Worm (Caenorhabditis elegans) whole organism, L2 larva: ENCODE data around the gene sod-3.

Experiments used
- C34F6.9 ChIP-seq: fragments of 150-350 bp; optimal IDR thresholded peaks from 2 replicates; lab custom pipeline; 2014; ENCODE audit warnings: missing biosample characterization, missing genetic modification characterization
- F13H6.1 ChIP-seq: sonication (generic microtip); optimal IDR thresholded peaks from 2 replicates; lab custom pipeline; 2016; ENCODE audit warnings: missing genetic modification characterization, missing compliant biosample characterization
- R02D3.7 ChIP-seq: fragments of 150-350 bp; optimal IDR thresholded peaks from 2 replicates; lab custom pipeline; 2014; ENCODE audit warnings: missing biosample characterization, missing genetic modification characterization
- aly-2 ChIP-seq: fragments of 150-350 bp; optimal IDR thresholded peaks from 2 replicates; lab custom pipeline; 2014; ENCODE audit warnings: missing biosample characterization, missing genetic modification characterization
- ama-1 ChIP-seq: fragments of 150-350 bp; optimal IDR thresholded peaks from 2 replicates; lab custom pipeline; 2018; ENCODE audit warnings: inconsistent platforms
- blmp-1 ChIP-seq: sonication (generic microtip); optimal IDR thresholded peaks from 2 replicates; lab custom pipeline; 2017; ENCODE audit warnings: missing genetic modification characterization, mild to moderate bottlenecking, missing compliant biosample characterization, antibody characterized with exemption, moderate library complexity; ENCODE audit not compliant: insufficient read depth
- ceh-16 ChIP-seq: fragments of 150-350 bp; optimal IDR thresholded peaks from 2 replicates; lab custom pipeline; 2014; ENCODE audit warnings: missing biosample characterization, missing genetic modification characterization
- ceh-82 ChIP-seq: fragments of 150-350 bp; optimal IDR thresholded peaks from 2 replicates; lab custom pipeline; 2014; ENCODE audit warnings: missing biosample characterization, missing genetic modification characterization
- crh-2 ChIP-seq: sonication (generic microtip); optimal IDR thresholded peaks from 2 replicates; lab custom pipeline; 2017; ENCODE audit warnings: missing biosample characterization, missing genetic modification characterization
- dmd-4 ChIP-seq: sonication (generic microtip); optimal IDR thresholded peaks from 2 replicates; lab custom pipeline; 2017; ENCODE audit warnings: missing biosample characterization, missing genetic modification characterization
- elt-3 ChIP-seq: sonication (generic microtip); optimal IDR thresholded peaks from 2 replicates; lab custom pipeline; 2017; ENCODE audit warnings: missing biosample characterization, missing genetic modification characterization
- fos-1 ChIP-seq: fragments of 150-350 bp; optimal IDR thresholded peaks from 2 replicates; lab custom pipeline; 2014; ENCODE audit warnings: missing biosample characterization, missing genetic modification characterization
- gmeb-1 ChIP-seq: fragments of 150-350 bp; optimal IDR thresholded peaks from 2 replicates; lab custom pipeline; 2014; ENCODE audit warnings: missing biosample characterization, missing genetic modification characterization
- lin-13 ChIP-seq: fragments of 150-350 bp; optimal IDR thresholded peaks from 2 replicates; lab custom pipeline; 2014; ENCODE audit warnings: missing biosample characterization, missing genetic modification reagents, missing genetic modification characterization
- lin-39 ChIP-seq: fragments of 150-350 bp; optimal IDR thresholded peaks from 2 replicates; lab custom pipeline; 2014; ENCODE audit warnings: missing biosample characterization, missing genetic modification reagents, missing genetic modification characterization
- mbf-1 ChIP-seq: sonication (generic microtip); optimal IDR thresholded peaks from 2 replicates; lab custom pipeline; 2017; ENCODE audit warnings: missing biosample characterization, missing genetic modification characterization
- nhr-12 ChIP-seq: fragments of 150-350 bp; optimal IDR thresholded peaks from 2 replicates; lab custom pipeline; 2014; ENCODE audit warnings: missing biosample characterization, missing genetic modification characterization
- nhr-129 ChIP-seq: fragments of 150-350 bp; optimal IDR thresholded peaks from 2 replicates; lab custom pipeline; 2014; ENCODE audit warnings: missing biosample characterization, missing genetic modification characterization
- nhr-21 ChIP-seq: fragments of 150-350 bp; optimal IDR thresholded peaks from 2 replicates; lab custom pipeline; 2014; ENCODE audit warnings: missing biosample characterization, missing genetic modification characterization
- nhr-237 ChIP-seq: fragments of 150-350 bp; optimal IDR thresholded peaks from 2 replicates; lab custom pipeline; 2014; ENCODE audit warnings: missing biosample characterization, missing genetic modification characterization
- nhr-25 ChIP-seq: fragments of 150-350 bp; sonication (generic microtip); optimal IDR thresholded peaks from 3 replicates; lab custom pipeline; 2014; ENCODE audit warnings: missing biosample characterization, missing genetic modification characterization
- nhr-6 ChIP-seq: fragments of 150-350 bp; optimal IDR thresholded peaks from 2 replicates; lab custom pipeline; 2014; ENCODE audit warnings: missing biosample characterization, missing genetic modification characterization
- nhr-77 ChIP-seq: fragments of 150-350 bp; optimal IDR thresholded peaks from 2 replicates; lab custom pipeline; 2014; ENCODE audit warnings: missing biosample characterization, missing genetic modification characterization
- peb-1 ChIP-seq: fragments of 150-350 bp; optimal IDR thresholded peaks from 2 replicates; lab custom pipeline; 2014; ENCODE audit warnings: missing biosample characterization, missing genetic modification characterization
- sem-4 ChIP-seq: fragments of 150-350 bp; optimal IDR thresholded peaks from 2 replicates; lab custom pipeline; 2014; ENCODE audit warnings: missing biosample characterization, missing genetic modification reagents, missing genetic modification characterization
- skn-1 ChIP-seq: sonication (generic microtip); optimal IDR thresholded peaks from 2 replicates; lab custom pipeline; 2017; ENCODE audit warnings: missing biosample characterization, missing genetic modification characterization
- sma-3 ChIP-seq: sonication (generic microtip); optimal IDR thresholded peaks from 2 replicates; lab custom pipeline; 2016; ENCODE audit warnings: missing genetic modification reagents, missing genetic modification characterization, missing compliant biosample characterization
- sma-9 ChIP-seq, 2 experiments: fragments of 150-350 bp in 1 of 2; sonication (generic microtip) in 1 of 2; optimal IDR thresholded peaks; 2 replicates each; lab custom pipeline; 2014 to 2016; ENCODE audit warnings: missing genetic modification characterization in 2 of 2, mild to moderate bottlenecking in 1 of 2, missing biosample characterization in 1 of 2, missing compliant biosample characterization in 1 of 2, missing genetic modification reagents in 1 of 2, moderate library complexity in 1 of 2
- unc-39 ChIP-seq: fragments of 150-350 bp; optimal IDR thresholded peaks from 2 replicates; lab custom pipeline; 2014; ENCODE audit warnings: missing biosample characterization, missing genetic modification characterization
- unc-55 ChIP-seq: fragments of 150-350 bp; sonication (generic microtip); optimal IDR thresholded peaks from 3 replicates; lab custom pipeline; 2014; ENCODE audit warnings: missing biosample characterization, missing genetic modification reagents, missing genetic modification characterization
- unc-62 ChIP-seq: fragments of 150-350 bp; optimal IDR thresholded peaks from 2 replicates; lab custom pipeline; 2014; ENCODE audit warnings: missing biosample characterization, missing genetic modification reagents, missing genetic modification characterization
- zag-1 ChIP-seq: fragments of 150-350 bp; optimal IDR thresholded peaks from 2 replicates; lab custom pipeline; 2014; ENCODE audit warnings: missing biosample characterization, missing genetic modification characterization
- ztf-11 ChIP-seq: sonication (generic microtip); optimal IDR thresholded peaks from 2 replicates; lab custom pipeline; 2017; ENCODE audit warnings: missing biosample characterization, missing genetic modification characterization

Gene sod-3

ce11 chrX:17134427-17134826, 41.9 kb downstream of the sod-3 start, which contains the start of gene K09E3.7:
Gene K09E3.7, minus strand, starts transcription at chrX:17134527.
- TF ChIP-seq R02D3.7 (tag; lab: Kevin White, UChicago) = no peak
- no peak for TF ChIP-seq nhr-12 (tag; lab: Kevin White, UChicago)
- no peak for TF ChIP-seq nhr-77 (tag; lab: Kevin White, UChicago)
- TF ChIP-seq blmp-1 (tag; lab: Kevin White, UChicago) = no peak
- no peak for TF ChIP-seq unc-55 (GFP tag; lab: Kevin White, UChicago)
- TF ChIP-seq ceh-16 (tag; lab: Kevin White, UChicago) = no peak
- TF ChIP-seq aly-2 (tag; lab: Kevin White, UChicago) = no peak
- no peak for TF ChIP-seq mbf-1 (tag; lab: Kevin White, UChicago)
- TF ChIP-seq elt-3 (tag; lab: Kevin White, UChicago) = no peak
- TF ChIP-seq ama-1 (lab: Kevin White, UChicago) = no peak
- no peak for TF ChIP-seq ztf-11

- TF ChIP-seq crh-2 (tag; lab: Kevin White, UChicago) (peak; percentile 53), nhr-129 (tag; lab: Kevin White, UChicago) (peak; percentile 30), nhr-25 (tag; lab: Kevin White, UChicago) (no peak), sma-9 (GFP tag; optimal IDR thresholded peaks at IDR 0.05; lab: Kevin White, UChicago) (peak; percentile 20), sma-9 (tag; optimal IDR thresholded peaks at IDR 0.05; lab: Kevin White, UChicago) (no peak)
Observed at ce11 chrX:17135704-17136103, 43.2 kb downstream of the sod-3 start.

DNA sequence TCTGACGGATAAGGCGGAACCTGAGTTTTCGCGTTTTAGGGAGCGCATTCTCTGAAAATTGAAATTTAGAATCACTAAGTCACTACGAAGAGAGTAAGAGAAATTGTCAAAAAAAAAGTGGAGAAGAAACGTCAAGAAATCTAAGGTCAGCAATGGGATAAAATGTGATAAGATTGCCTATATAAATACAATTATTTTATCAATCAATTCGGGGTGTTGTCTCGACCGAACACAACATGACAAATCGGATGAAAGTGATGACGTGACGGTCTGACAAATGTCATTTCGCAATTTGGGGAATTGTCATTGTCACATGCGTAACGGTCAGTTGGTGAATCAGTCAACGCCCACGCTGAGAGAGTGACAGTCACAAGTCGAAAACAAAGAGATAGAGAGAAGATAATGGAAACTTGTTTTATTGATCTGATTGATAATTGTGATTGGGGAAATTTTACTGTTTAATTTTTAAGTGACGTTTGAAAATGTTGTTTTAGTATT, 45.6 kb downstream of the sod-3 start, which contains the start of gene cnp-3:
TSS of gene cnp-3 (minus strand) at position 51 of the 498 bp plus-strand sequence.
- TF ChIP-seq sma-3 (peak; percentile 80), nhr-129 (tag; lab: Kevin White, UChicago) (peak; percentile 1), crh-2 (tag; lab: Kevin White, UChicago) (peak; percentile 41), skn-1 (tag; lab: Kevin White, UChicago) (peak; percentile 32), zag-1 (tag; lab: Kevin White, UChicago) (no peak), gmeb-1 (tag; lab: Kevin White, UChicago) (peak; percentile 26), nhr-21 (tag; lab: Kevin White, UChicago) (peak; percentile 77), sma-9 (GFP tag; optimal IDR thresholded peaks at IDR 0.05; lab: Kevin White, UChicago) (no peak), sma-9 (tag; optimal IDR thresholded peaks at IDR 0.05; lab: Kevin White, UChicago) (no peak), lin-39 (tag; lab: Kevin White, UChicago) (no peak), nhr-237 (tag; lab: Kevin White, UChicago) (no peak), blmp-1 (tag; lab: Kevin White, UChicago) (peak; percentile 44), fos-1 (tag; lab: Kevin White, UChicago) (peak; percentile 63), ceh-82 (tag; lab: Kevin White, UChicago) (no peak), sem-4 (tag; lab: Kevin White, UChicago) (no peak)

DNA sequence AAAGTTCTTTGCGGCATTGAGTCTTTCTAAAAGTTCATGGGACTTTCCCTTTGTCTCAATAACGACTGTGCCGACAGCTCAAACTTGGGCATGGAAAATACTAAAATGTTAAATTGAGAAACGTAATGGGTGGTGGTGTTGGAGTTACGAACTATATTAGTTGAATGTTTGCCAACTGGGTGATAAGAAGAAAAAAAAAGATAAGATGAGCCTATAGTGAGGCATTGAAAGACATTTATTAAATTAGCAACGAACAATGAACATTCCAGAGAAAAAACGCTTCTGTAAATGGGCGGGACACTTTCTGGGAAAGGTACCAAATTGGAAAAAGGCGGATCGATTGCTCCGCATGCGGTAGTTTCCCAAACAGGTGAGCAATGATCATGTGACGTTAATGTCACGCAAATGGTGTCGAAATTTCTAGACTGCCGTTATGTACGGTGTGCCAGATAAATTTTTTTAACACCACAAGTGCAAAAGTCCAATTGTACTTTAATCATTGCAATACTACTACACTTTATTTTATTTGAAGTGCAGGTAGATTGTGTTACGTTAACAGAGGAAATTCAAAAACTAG, 46.7 kb downstream of the sod-3 start:
- TF ChIP-seq nhr-237 (tag; lab: Kevin White, UChicago) (no peak), mbf-1 (tag; lab: Kevin White, UChicago) (no peak), nhr-25 (tag; lab: Kevin White, UChicago) (no peak), nhr-6 (no peak), sem-4 (tag; lab: Kevin White, UChicago) (no peak), nhr-12 (tag; lab: Kevin White, UChicago) (no peak), unc-39 (no peak), fos-1 (tag; lab: Kevin White, UChicago) (peak; percentile 15), aly-2 (tag; lab: Kevin White, UChicago) (no peak), sma-3 (peak; percentile 13), dmd-4 (tag; lab: Kevin White, UChicago) (no peak), skn-1 (tag; lab: Kevin White, UChicago) (no peak), R02D3.7 (tag; lab: Kevin White, UChicago) (no peak), unc-62 (GFP tag; lab: Kevin White, UChicago) (no peak), blmp-1 (tag; lab: Kevin White, UChicago) (peak; percentile 1), ztf-11 (no peak), ceh-82 (tag; lab: Kevin White, UChicago) (no peak), sma-9 (GFP tag; optimal IDR thresholded peaks at IDR 0.05; lab: Kevin White, UChicago) (peak; percentile 31), sma-9 (tag; optimal IDR thresholded peaks at IDR 0.05; lab: Kevin White, UChicago) (no peak), peb-1 (tag; lab: Kevin White, UChicago) (no peak), C34F6.9 (tag; lab: Kevin White, UChicago) (no peak), crh-2 (tag; lab: Kevin White, UChicago) (peak; percentile 36), F13H6.1 (tag; lab: Kevin White, UChicago) (peak; percentile 8), ama-1 (lab: Kevin White, UChicago) (no peak), unc-55 (GFP tag; lab: Kevin White, UChicago) (no peak), nhr-129 (tag; lab: Kevin White, UChicago) (peak; percentile 7), lin-13 (GFP tag; lab: Kevin White, UChicago) (no peak)
